Worm (Caenorhabditis elegans) whole organism, L2 larva: ENCODE measurements around the gene Y46G5A.14.

Experiments used
- F13H6.1 ChIP-seq: sonication (generic microtip); optimal IDR thresholded peaks from 2 replicates; lab custom pipeline; 2016; ENCODE audit warnings: missing genetic modification characterization, missing compliant biosample characterization
- ZK546.5 ChIP-seq: sonication (generic microtip); optimal IDR thresholded peaks from 2 replicates; lab custom pipeline; 2017; ENCODE audit warnings: missing biosample characterization, missing genetic modification characterization
- ama-1 ChIP-seq: fragments of 150-350 bp; optimal IDR thresholded peaks from 2 replicates; lab custom pipeline; 2018; ENCODE audit warnings: inconsistent platforms
- ceh-82 ChIP-seq: fragments of 150-350 bp; optimal IDR thresholded peaks from 2 replicates; lab custom pipeline; 2014; ENCODE audit warnings: missing biosample characterization, missing genetic modification characterization
- crh-2 ChIP-seq: sonication (generic microtip); optimal IDR thresholded peaks from 2 replicates; lab custom pipeline; 2017; ENCODE audit warnings: missing biosample characterization, missing genetic modification characterization
- nhr-10 ChIP-seq: sonication (generic microtip); optimal IDR thresholded peaks from 2 replicates; lab custom pipeline; 2017; ENCODE audit warnings: missing biosample characterization, missing genetic modification characterization
- nhr-12 ChIP-seq: fragments of 150-350 bp; optimal IDR thresholded peaks from 2 replicates; lab custom pipeline; 2014; ENCODE audit warnings: missing biosample characterization, missing genetic modification characterization
- nhr-25 ChIP-seq: fragments of 150-350 bp; sonication (generic microtip); optimal IDR thresholded peaks from 3 replicates; lab custom pipeline; 2014; ENCODE audit warnings: missing biosample characterization, missing genetic modification characterization
- nhr-77 ChIP-seq: fragments of 150-350 bp; optimal IDR thresholded peaks from 2 replicates; lab custom pipeline; 2014; ENCODE audit warnings: missing biosample characterization, missing genetic modification characterization
- unc-62 ChIP-seq: fragments of 150-350 bp; optimal IDR thresholded peaks from 2 replicates; lab custom pipeline; 2014; ENCODE audit warnings: missing biosample characterization, missing genetic modification reagents, missing genetic modification characterization
- zag-1 ChIP-seq: fragments of 150-350 bp; optimal IDR thresholded peaks from 2 replicates; lab custom pipeline; 2014; ENCODE audit warnings: missing biosample characterization, missing genetic modification characterization

ce11 chrII:12739306-12739705 lies 35.2 kb upstream of the Y46G5A.14 start:
- no peak for TF ChIP-seq nhr-10
- no peak for TF ChIP-seq ZK546.5 (tag; lab: Kevin White, UChicago)
- TF ChIP-seq ama-1 (lab: Kevin White, UChicago), result no peak
- TF ChIP-seq nhr-12, result no peak
- no peak for TF ChIP-seq zag-1
- no peak for TF ChIP-seq unc-62 (GFP tag; lab: Kevin White, UChicago)
- no peak for TF ChIP-seq nhr-25 (tag; lab: Kevin White, UChicago)
- TF ChIP-seq crh-2, result no peak
- TF ChIP-seq nhr-77 (tag; lab: Kevin White, UChicago), result no peak
- TF ChIP-seq ceh-82 (tag; lab: Kevin White, UChicago), result no peak
- TF ChIP-seq F13H6.1 (tag; lab: Kevin White, UChicago), result no peak
